Worm (Caenorhabditis elegans) whole organism, L3 larva: ENCODE data around the gene tbck-1.

ENCODE experiments used
- elt-3 ChIP-seq, 3 experiments: fragments of 150-350 bp in 1 of 3; sonication (generic microtip) in 2 of 3; optimal IDR thresholded peaks; 2 replicates in 2 of 3; 4 replicates in 1 of 3; lab custom pipeline; 2014 to 2017; ENCODE audit warnings: missing biosample characterization in 3 of 3, missing genetic modification characterization in 3 of 3
- mdl-1 ChIP-seq: fragments of 150-350 bp; optimal IDR thresholded peaks from 2 replicates; lab custom pipeline; 2014; ENCODE audit warnings: missing biosample characterization, missing genetic modification characterization
- nhr-11 ChIP-seq: fragments of 150-350 bp; optimal IDR thresholded peaks from 2 replicates; lab custom pipeline; 2014; ENCODE audit warnings: missing biosample characterization, missing genetic modification characterization

ce11 chrII:4805799-4806198 lies 22.6 kb upstream of the tbck-1 start:
- TF ChIP-seq nhr-11 (tag; lab: Kevin White, UChicago) (no peak), elt-3 (tag; optimal IDR thresholded peaks at IDR 0.05; lab: Kevin White, UChicago) (no peak), mdl-1 (tag; lab: Kevin White, UChicago) (no peak)
